Worm (Caenorhabditis elegans): ENCODE results near the gene F40G9.17.

Gene F40G9.17

ce11 chrIII:194160-194559 is at the start of gene F40G9.17:
TSS of gene F40G9.17 (plus strand) at chrIII:194460.
- TF ChIP-seq ztf-23 (GFP tag; IDR thresholded peaks at IDR 0.05) (no peak), ref-1 (GFP tag; conservative IDR thresholded peaks at IDR 0.05) (no peak), flt-1 (GFP tag; IDR thresholded peaks at IDR 0.05) (no peak), tab-1 (GFP tag; IDR thresholded peaks at IDR 0.05) (no peak), ztf-29 (GFP tag; IDR thresholded peaks at IDR 0.05) (no peak)

- TF ChIP-seq flt-1 (GFP tag; IDR thresholded peaks at IDR 0.05) (no peak), cog-1 (tag; optimal IDR thresholded peaks at IDR 0.05) (no peak), ztf-29 (GFP tag; IDR thresholded peaks at IDR 0.05) (no peak), ztf-23 (GFP tag; IDR thresholded peaks at IDR 0.05) (no peak), klf-2 (GFP tag; conservative IDR thresholded peaks at IDR 0.05) (no peak), tab-1 (GFP tag; IDR thresholded peaks at IDR 0.05) (no peak), T22C8.4 (GFP tag; IDR thresholded peaks at IDR 0.05) (no peak), med-1 (GFP tag; optimal IDR thresholded peaks at IDR 0.05; ENCODE audit: insufficient read depth) (no peak), ref-1 (GFP tag; conservative IDR thresholded peaks at IDR 0.05) (no peak)
These were observed 49.2 kb upstream of the F40G9.17 start, which contains the start of the genes T17A3.12 and fbxb-83 for ce11 chrIII:145078-145477. TSS of gene T17A3.12 (minus strand) at chrIII:145178. TSS of gene fbxb-83 (minus strand) at chrIII:145211.

ce11 chrIII:146369-146768 is 47.9 kb upstream of the F40G9.17 start, which contains the start of gene fbxb-84:
TSS of gene fbxb-84 (minus strand) at chrIII:146469.
- TF ChIP-seq tab-1 (GFP tag; IDR thresholded peaks at IDR 0.05) = no peak
- no peak for TF ChIP-seq flt-1 (GFP tag; IDR thresholded peaks at IDR 0.05)
- TF ChIP-seq klf-2 (GFP tag; conservative IDR thresholded peaks at IDR 0.05) = no peak
- TF ChIP-seq ztf-29 (GFP tag; IDR thresholded peaks at IDR 0.05) = no peak
- no peak for TF ChIP-seq cog-1 (tag; optimal IDR thresholded peaks at IDR 0.05)
- TF ChIP-seq ref-1 (GFP tag; conservative IDR thresholded peaks at IDR 0.05) = no peak
- no peak for TF ChIP-seq med-1 (GFP tag; optimal IDR thresholded peaks at IDR 0.05; ENCODE audit: insufficient read depth)
- no peak for TF ChIP-seq ztf-23 (GFP tag; IDR thresholded peaks at IDR 0.05)
- TF ChIP-seq T22C8.4 (GFP tag; IDR thresholded peaks at IDR 0.05) = no peak

ce11 chrIII:147570-148076 is 46.6 kb upstream of the F40G9.17 start, which contains the start of gene sqst-5:
TSS of gene sqst-5 (minus strand) at chrIII:147620.
- TF ChIP-seq flt-1 (GFP tag; IDR thresholded peaks at IDR 0.05) (no peak), cog-1 (tag; optimal IDR thresholded peaks at IDR 0.05) (no peak)

- no peak for TF ChIP-seq ztf-29 (GFP tag; IDR thresholded peaks at IDR 0.05)
- TF ChIP-seq cog-1 (tag; optimal IDR thresholded peaks at IDR 0.05) = no peak
- TF ChIP-seq ref-1 (GFP tag; conservative IDR thresholded peaks at IDR 0.05) = no peak
- TF ChIP-seq klf-2 (GFP tag; conservative IDR thresholded peaks at IDR 0.05) = no peak
- TF ChIP-seq med-1 (GFP tag; optimal IDR thresholded peaks at IDR 0.05; ENCODE audit: insufficient read depth) = no peak
- no peak for TF ChIP-seq tab-1 (GFP tag; IDR thresholded peaks at IDR 0.05)
- no peak for TF ChIP-seq ztf-23 (GFP tag; IDR thresholded peaks at IDR 0.05)
- no peak for TF ChIP-seq T22C8.4 (GFP tag; IDR thresholded peaks at IDR 0.05)
- TF ChIP-seq flt-1 (GFP tag; IDR thresholded peaks at IDR 0.05) = no peak
These were observed 45.1 kb upstream of the F40G9.17 start for ce11 chrIII:149132-149531.

- TF ChIP-seq ztf-29 (GFP tag; IDR thresholded peaks at IDR 0.05) (no peak), med-1 (GFP tag; optimal IDR thresholded peaks at IDR 0.05; ENCODE audit: insufficient read depth) (no peak), cog-1 (tag; optimal IDR thresholded peaks at IDR 0.05) (no peak), klf-2 (GFP tag; conservative IDR thresholded peaks at IDR 0.05) (no peak), tab-1 (GFP tag; IDR thresholded peaks at IDR 0.05) (no peak), ref-1 (GFP tag; conservative IDR thresholded peaks at IDR 0.05) (no peak)
These were observed 43.2 kb upstream of the F40G9.17 start for ce11 chrIII:151084-151483.

DNA sequence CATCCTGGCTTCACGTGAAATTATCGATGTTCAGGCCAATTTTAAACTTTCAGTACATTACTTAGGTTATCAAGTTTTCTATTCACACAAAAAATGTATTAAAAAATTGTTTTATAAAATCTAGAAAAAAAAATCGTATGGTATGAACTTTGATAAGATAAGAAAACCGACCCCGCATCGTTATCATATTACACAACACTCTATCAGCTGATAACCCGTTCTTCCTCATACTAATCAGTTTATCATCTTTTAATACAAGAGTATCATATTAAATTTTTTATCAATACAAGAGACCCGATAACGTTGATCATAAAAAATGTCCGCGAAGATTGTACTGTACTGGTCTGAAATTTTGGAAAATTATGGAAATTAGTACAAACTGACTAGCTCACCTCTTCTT is 40.1 kb upstream of the F40G9.17 start:
- TF ChIP-seq T22C8.4 (GFP tag; IDR thresholded peaks at IDR 0.05) = no peak
- no peak for TF ChIP-seq klf-2 (GFP tag; conservative IDR thresholded peaks at IDR 0.05)
- no peak for TF ChIP-seq ztf-23 (GFP tag; IDR thresholded peaks at IDR 0.05)
- no peak for TF ChIP-seq cog-1 (tag; optimal IDR thresholded peaks at IDR 0.05)
- no peak for TF ChIP-seq flt-1 (GFP tag; IDR thresholded peaks at IDR 0.05)
- no peak for TF ChIP-seq tab-1 (GFP tag; IDR thresholded peaks at IDR 0.05)
- TF ChIP-seq ztf-29 (GFP tag; IDR thresholded peaks at IDR 0.05) = no peak
- no peak for TF ChIP-seq med-1 (GFP tag; optimal IDR thresholded peaks at IDR 0.05; ENCODE audit: insufficient read depth)
- TF ChIP-seq ref-1 (GFP tag; conservative IDR thresholded peaks at IDR 0.05) = no peak

ce11 chrIII:156645-157044 is 37.6 kb upstream of the F40G9.17 start, which contains the start of the genes zig-13 and ver-1:
TSS of gene zig-13 (minus strand) at chrIII:156745.
TSS of gene ver-1 (plus strand) at chrIII:156824.
- TF ChIP-seq flt-1 (GFP tag; IDR thresholded peaks at IDR 0.05) (no peak), med-1 (GFP tag; optimal IDR thresholded peaks at IDR 0.05; ENCODE audit: insufficient read depth) (no peak), ztf-23 (GFP tag; IDR thresholded peaks at IDR 0.05) (no peak), T22C8.4 (GFP tag; IDR thresholded peaks at IDR 0.05) (no peak), klf-2 (GFP tag; conservative IDR thresholded peaks at IDR 0.05) (no peak), ref-1 (GFP tag; conservative IDR thresholded peaks at IDR 0.05) (no peak), tab-1 (GFP tag; IDR thresholded peaks at IDR 0.05) (no peak), cog-1 (tag; optimal IDR thresholded peaks at IDR 0.05) (no peak), ztf-29 (GFP tag; IDR thresholded peaks at IDR 0.05) (no peak)

DNA sequence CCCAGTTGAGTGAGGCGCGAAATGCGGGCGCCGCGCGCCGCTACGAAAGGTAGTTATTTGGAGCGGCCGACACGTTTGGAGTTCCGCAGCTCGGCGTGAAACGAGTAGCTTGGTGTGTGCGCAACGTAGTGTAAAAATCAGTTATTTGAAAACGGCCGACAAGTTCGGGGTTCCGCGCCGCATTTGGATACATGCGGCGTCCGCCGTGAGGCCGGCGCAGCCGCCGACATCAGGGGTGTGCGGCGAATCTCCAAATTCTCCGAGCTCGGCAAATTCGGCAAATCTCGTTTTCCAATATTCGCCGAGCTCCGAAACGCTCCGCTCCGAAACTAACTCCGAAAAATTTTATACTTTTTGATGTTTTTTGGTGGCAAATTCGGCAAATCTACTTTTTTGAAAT is 36.3 kb upstream of the F40G9.17 start:
- TF ChIP-seq ztf-23 (GFP tag; IDR thresholded peaks at IDR 0.05) (no peak), ref-1 (GFP tag; conservative IDR thresholded peaks at IDR 0.05) (no peak), flt-1 (GFP tag; IDR thresholded peaks at IDR 0.05) (no peak), cog-1 (tag; optimal IDR thresholded peaks at IDR 0.05) (no peak), tab-1 (GFP tag; IDR thresholded peaks at IDR 0.05) (no peak), T22C8.4 (GFP tag; IDR thresholded peaks at IDR 0.05) (no peak), med-1 (GFP tag; optimal IDR thresholded peaks at IDR 0.05; ENCODE audit: insufficient read depth) (no peak)

ce11 chrIII:159149-159548 is 35.1 kb upstream of the F40G9.17 start:
- TF ChIP-seq ztf-29 (GFP tag; IDR thresholded peaks at IDR 0.05) = no peak
- TF ChIP-seq flt-1 (GFP tag; IDR thresholded peaks at IDR 0.05) = no peak
- no peak for TF ChIP-seq med-1 (GFP tag; optimal IDR thresholded peaks at IDR 0.05; ENCODE audit: insufficient read depth)
- no peak for TF ChIP-seq ztf-23 (GFP tag; IDR thresholded peaks at IDR 0.05)
- TF ChIP-seq T22C8.4 (GFP tag; IDR thresholded peaks at IDR 0.05) = no peak
- TF ChIP-seq ref-1 (GFP tag; conservative IDR thresholded peaks at IDR 0.05) = no peak
- no peak for TF ChIP-seq tab-1 (GFP tag; IDR thresholded peaks at IDR 0.05)
- no peak for TF ChIP-seq cog-1 (tag; optimal IDR thresholded peaks at IDR 0.05)
- no peak for TF ChIP-seq klf-2 (GFP tag; conservative IDR thresholded peaks at IDR 0.05)

Data from whole organism, midembryonic.